Worm (Caenorhabditis elegans): ENCODE measurements around the gene gnrr-6.

The gnrr-6 gene

ce11 chrX:11189515-11189914 is 10.8 kb downstream of the gnrr-6 start, which contains the start of gene F13D2.1:
F13D2.1 (minus strand) TSS chrX:11189615.
- no peak for TF ChIP-seq ztf-29 (GFP tag; IDR thresholded peaks at IDR 0.05)
- no peak for TF ChIP-seq ref-1 (GFP tag; conservative IDR thresholded peaks at IDR 0.05)
- no peak for TF ChIP-seq T22C8.4 (GFP tag; IDR thresholded peaks at IDR 0.05)
- TF ChIP-seq med-1 (GFP tag; optimal IDR thresholded peaks at IDR 0.05; ENCODE audit: insufficient read depth), result no peak
- TF ChIP-seq flt-1 (GFP tag; IDR thresholded peaks at IDR 0.05), result no peak
- no peak for TF ChIP-seq cog-1 (tag; optimal IDR thresholded peaks at IDR 0.05)
- TF ChIP-seq tab-1 (GFP tag; IDR thresholded peaks at IDR 0.05), result no peak

ce11 chrX:11190443-11190842 is 11.7 kb downstream of the gnrr-6 start:
- TF ChIP-seq cog-1 (tag; optimal IDR thresholded peaks at IDR 0.05) (peak; percentile 31), tab-1 (GFP tag; IDR thresholded peaks at IDR 0.05) (no peak), klf-2 (GFP tag; conservative IDR thresholded peaks at IDR 0.05) (no peak), flt-1 (GFP tag; IDR thresholded peaks at IDR 0.05) (no peak)

ce11 chrX:11193670-11194069 is 15.0 kb downstream of the gnrr-6 start:
- TF ChIP-seq ztf-29 (GFP tag; IDR thresholded peaks at IDR 0.05), result no peak
- no peak for TF ChIP-seq klf-2 (GFP tag; conservative IDR thresholded peaks at IDR 0.05)
- TF ChIP-seq flt-1 (GFP tag; IDR thresholded peaks at IDR 0.05), result no peak
- TF ChIP-seq T22C8.4 (GFP tag; IDR thresholded peaks at IDR 0.05), result no peak

ce11 chrX:11196741-11197140 is 18.0 kb downstream of the gnrr-6 start, which contains the start of gene C34F6.1:
C34F6.1 (minus strand) TSS chrX:11196841.
- TF ChIP-seq med-1 (GFP tag; optimal IDR thresholded peaks at IDR 0.05; ENCODE audit: insufficient read depth) (no peak), cog-1 (tag; optimal IDR thresholded peaks at IDR 0.05) (no peak), klf-2 (GFP tag; conservative IDR thresholded peaks at IDR 0.05) (no peak), T22C8.4 (GFP tag; IDR thresholded peaks at IDR 0.05) (no peak), ztf-23 (GFP tag; IDR thresholded peaks at IDR 0.05) (no peak), flt-1 (GFP tag; IDR thresholded peaks at IDR 0.05) (no peak), ztf-29 (GFP tag; IDR thresholded peaks at IDR 0.05) (no peak)

- no peak for TF ChIP-seq ztf-29 (GFP tag; IDR thresholded peaks at IDR 0.05)
- TF ChIP-seq ref-1 (GFP tag; conservative IDR thresholded peaks at IDR 0.05), result no peak
- no peak for TF ChIP-seq med-1 (GFP tag; optimal IDR thresholded peaks at IDR 0.05; ENCODE audit: insufficient read depth)
- no peak for TF ChIP-seq tab-1 (GFP tag; IDR thresholded peaks at IDR 0.05)
- no peak for TF ChIP-seq cog-1 (tag; optimal IDR thresholded peaks at IDR 0.05)
- TF ChIP-seq ztf-23 (GFP tag; IDR thresholded peaks at IDR 0.05), result no peak
- no peak for TF ChIP-seq flt-1 (GFP tag; IDR thresholded peaks at IDR 0.05)
- no peak for TF ChIP-seq klf-2 (GFP tag; conservative IDR thresholded peaks at IDR 0.05)
- no peak for TF ChIP-seq T22C8.4 (GFP tag; IDR thresholded peaks at IDR 0.05)
Measured at ce11 chrX:11199155-11199554, 20.5 kb downstream of the gnrr-6 start, which contains the start of gene col-178. col-178 (plus strand) TSS chrX:11199455.

ce11 chrX:11201165-11201564 is 22.5 kb downstream of the gnrr-6 start, which contains the start of gene col-179:
col-179 (plus strand) TSS chrX:11201465.
- TF ChIP-seq ztf-23 (GFP tag; IDR thresholded peaks at IDR 0.05) (no peak), flt-1 (GFP tag; IDR thresholded peaks at IDR 0.05) (no peak), T22C8.4 (GFP tag; IDR thresholded peaks at IDR 0.05) (no peak), klf-2 (GFP tag; conservative IDR thresholded peaks at IDR 0.05) (no peak), ztf-29 (GFP tag; IDR thresholded peaks at IDR 0.05) (no peak), med-1 (GFP tag; optimal IDR thresholded peaks at IDR 0.05; ENCODE audit: insufficient read depth) (no peak)

- TF ChIP-seq cog-1 (tag; optimal IDR thresholded peaks at IDR 0.05), result no peak
Measured at ce11 chrX:11203773-11204172, 25.1 kb downstream of the gnrr-6 start, which contains the start of gene C34F6.11. C34F6.11 (minus strand) TSS chrX:11203932.

- no peak for TF ChIP-seq klf-2 (GFP tag; conservative IDR thresholded peaks at IDR 0.05)
- no peak for TF ChIP-seq ref-1 (GFP tag; conservative IDR thresholded peaks at IDR 0.05)
- peak; percentile 75 for TF ChIP-seq cog-1 (tag; optimal IDR thresholded peaks at IDR 0.05)
- no peak for TF ChIP-seq tab-1 (GFP tag; IDR thresholded peaks at IDR 0.05)
- TF ChIP-seq T22C8.4 (GFP tag; IDR thresholded peaks at IDR 0.05), result no peak
- TF ChIP-seq ztf-23 (GFP tag; IDR thresholded peaks at IDR 0.05), result peak; percentile 52; the same call in 1 of the 2 replicates
- TF ChIP-seq flt-1 (GFP tag; IDR thresholded peaks at IDR 0.05), result peak; percentile 67
- no peak for TF ChIP-seq ztf-29 (GFP tag; IDR thresholded peaks at IDR 0.05)
Measured at ce11 chrX:11206953-11207352, 28.3 kb downstream of the gnrr-6 start, which contains the start of gene hst-2. hst-2 (minus strand) TSS chrX:11207155.

ce11 chrX:11208788-11209187 is 30.1 kb downstream of the gnrr-6 start, which contains the start of gene C34F6.5:
C34F6.5 (minus strand) TSS chrX:11208888.
- TF ChIP-seq cog-1 (tag; optimal IDR thresholded peaks at IDR 0.05) (no peak), flt-1 (GFP tag; IDR thresholded peaks at IDR 0.05) (no peak), klf-2 (GFP tag; conservative IDR thresholded peaks at IDR 0.05) (no peak), tab-1 (GFP tag; IDR thresholded peaks at IDR 0.05) (no peak), T22C8.4 (GFP tag; IDR thresholded peaks at IDR 0.05) (no peak), ztf-23 (GFP tag; IDR thresholded peaks at IDR 0.05) (no peak), ztf-29 (GFP tag; IDR thresholded peaks at IDR 0.05) (no peak), ref-1 (GFP tag; conservative IDR thresholded peaks at IDR 0.05) (no peak), med-1 (GFP tag; optimal IDR thresholded peaks at IDR 0.05; ENCODE audit: insufficient read depth) (no peak)

ce11 chrX:11210417-11210816 is 31.7 kb downstream of the gnrr-6 start:
- no peak for TF ChIP-seq med-1 (GFP tag; optimal IDR thresholded peaks at IDR 0.05; ENCODE audit: insufficient read depth)
- TF ChIP-seq tab-1 (GFP tag; IDR thresholded peaks at IDR 0.05), result 0 out of 2 replicates have a peak, but pooled peaks have one; percentile 50

ce11 chrX:11211360-11211759 is 32.7 kb downstream of the gnrr-6 start:
- TF ChIP-seq tab-1 (GFP tag; IDR thresholded peaks at IDR 0.05), result no peak
